Fruit fly (Drosophila melanogaster): ENCODE results near the gene Vha26.
A peak's percentile ranks its signal among the peaks of the same experiment; 100 is the strongest.

Gene Vha26

DNA sequence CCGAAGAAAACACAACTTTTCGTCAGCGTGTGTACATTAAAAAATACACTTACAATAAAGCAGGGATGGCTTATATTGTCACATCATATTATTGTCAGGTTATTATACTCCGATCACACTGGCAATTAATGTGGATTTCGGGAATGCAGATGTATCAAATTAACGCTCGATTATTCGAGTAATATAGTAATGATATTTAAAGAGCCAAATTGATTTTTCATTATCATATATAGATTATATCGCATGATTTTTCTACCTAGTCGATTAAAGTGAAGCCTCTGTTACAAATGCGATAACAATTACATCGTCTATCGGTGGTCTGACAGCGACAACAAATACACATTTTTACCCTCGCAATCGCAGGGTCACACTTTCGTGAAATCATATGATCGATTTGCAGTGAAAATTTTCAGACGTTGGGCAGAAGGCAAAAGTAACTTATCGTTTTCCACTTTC, at the start of gene Vha26, which contains the start of gene noi (continued):
- TF ChIP-seq CG7963 (GFP tag; IDR thresholded peaks at IDR 0.05; ENCODE audit: partially characterized antibody) (peak; percentile 51; the same call in 1 of the 3 replicates), slou (GFP tag; optimal IDR thresholded peaks at IDR 0.05) (peak; percentile 10), Mes4 (GFP tag; optimal IDR thresholded peaks at IDR 0.05) (peak; percentile 31), Hr39 (optimal IDR thresholded peaks at IDR 0.05) (no peak), CG17829 (tag; optimal IDR thresholded peaks at IDR 0.05) (peak; percentile 73), HLH4C (GFP tag; IDR thresholded peaks at IDR 0.05; ENCODE audit: partially characterized antibody) (peak; percentile 69), Elba2 (GFP tag; optimal IDR thresholded peaks at IDR 0.05) (no peak), amos (GFP tag; IDR thresholded peaks at IDR 0.05; ENCODE audit: partially characterized antibody) (peak; percentile 59), Mrtf (GFP tag; IDR thresholded peaks at IDR 0.05) (no peak), pnt (GFP tag; optimal IDR thresholded peaks at IDR 0.05) (no peak), dimm (GFP tag; IDR thresholded peaks at IDR 0.05) (no peak), Spps (tag; optimal IDR thresholded peaks at IDR 0.05) (peak; percentile 12), Max (GFP tag; optimal IDR thresholded peaks at IDR 0.05) (peak; percentile 41), C15 (GFP tag; IDR thresholded peaks at IDR 0.05) (no peak), Ets65A (GFP tag) (peak; percentile 93), CG14710 (tag; optimal IDR thresholded peaks at IDR 0.05) (peak; percentile 99), Hmx (GFP tag; optimal IDR thresholded peaks at IDR 0.05) (no peak), Lhr (GFP tag; optimal IDR thresholded peaks at IDR 0.05) (peak; percentile 56), cwo (GFP tag; optimal IDR thresholded peaks at IDR 0.05) (no peak), CG12769 (tag; optimal IDR thresholded peaks at IDR 0.05) (no peak)

DNA sequence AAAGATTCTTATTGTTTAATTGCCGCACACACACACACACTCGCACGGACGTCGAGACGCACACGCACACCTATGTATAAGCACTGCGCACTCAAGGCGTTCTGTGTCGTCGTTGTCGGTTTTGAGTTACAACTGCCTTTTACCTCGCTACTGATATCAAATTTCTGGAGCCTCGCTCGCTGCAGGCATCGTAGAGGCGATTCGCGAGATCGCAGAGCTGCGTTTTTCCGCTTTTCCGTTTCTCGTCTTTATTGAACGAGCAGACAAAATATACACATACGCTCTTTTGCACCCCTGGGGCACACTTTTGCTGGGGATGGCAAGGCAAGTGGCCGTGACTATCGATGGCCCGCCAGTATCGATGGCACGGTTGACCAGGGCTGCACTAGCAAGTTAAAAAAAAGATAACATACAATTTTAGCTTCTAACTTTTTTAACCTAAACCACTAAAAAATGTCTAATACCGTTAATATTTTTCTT, 44.1 kb upstream of the Vha26 start, which contains the start of gene CG2519:
TSS of gene CG2519 (minus strand) at position 312 of the 480 bp plus-strand sequence.
- TF ChIP-seq amos (GFP tag; IDR thresholded peaks at IDR 0.05; ENCODE audit: partially characterized antibody) (peak; percentile 98), ham (GFP tag; IDR thresholded peaks at IDR 0.05) (no peak), her (GFP tag; optimal IDR thresholded peaks at IDR 0.05) (peak; percentile 67), CG32772 (GFP tag; IDR thresholded peaks at IDR 0.05) (no peak; the same call in 1 of the 2 replicates), lbe (GFP tag; optimal IDR thresholded peaks at IDR 0.05) (no peak), CTCF (GFP tag; optimal IDR thresholded peaks at IDR 0.05) (no peak), GATAe (GFP tag; conservative IDR thresholded peaks at IDR 0.05) (no peak), Oaz (GFP tag; IDR thresholded peaks at IDR 0.05) (no peak), CHES-1-like (GFP tag; optimal IDR thresholded peaks at IDR 0.05) (peak; percentile 82), CG18619 (GFP tag; optimal IDR thresholded peaks at IDR 0.05) (peak; percentile 15), sens (GFP tag) (peak; percentile 91), sqz (GFP tag; optimal IDR thresholded peaks at IDR 0.05) (no peak), Pdp1 (GFP tag; optimal IDR thresholded peaks at IDR 0.05) (peak in 1 of 2 experiments; percentile 45), CG34224 (GFP tag; IDR thresholded peaks at IDR 0.05; ENCODE audit: partially characterized antibody) (peak; percentile 81), CG14050 (GFP tag; IDR thresholded peaks at IDR 0.05) (peak; percentile 14; the same call in 1 of the 3 replicates), pros (GFP tag; optimal IDR thresholded peaks at IDR 0.05) (peak; percentile 65), tio (GFP tag; optimal IDR thresholded peaks at IDR 0.05) (no peak), CG12071 (GFP tag; optimal IDR thresholded peaks at IDR 0.05) (no peak), unpg (GFP tag; optimal IDR thresholded peaks at IDR 0.05) (no peak), gt (GFP tag; IDR thresholded peaks at IDR 0.05) (no peak), danr (GFP tag; IDR thresholded peaks at IDR 0.05) (0 out of 2 replicates have a peak, but pooled peaks have one; percentile 14), Atf6 (GFP tag; IDR thresholded peaks at IDR 0.05) (peak; percentile 49; the same call in 1 of the 2 replicates), nau (GFP tag; optimal IDR thresholded peaks at IDR 0.05) (no peak), p53 (GFP tag; optimal IDR thresholded peaks at IDR 0.05) (peak; percentile 11), psq (GFP tag; optimal IDR thresholded peaks at IDR 0.05) (no peak), CG4328 (GFP tag; optimal IDR thresholded peaks at IDR 0.05) (peak; percentile 14), kay (GFP tag; optimal IDR thresholded peaks at IDR 0.05) (no peak), bbx (GFP tag; IDR thresholded peaks at IDR 0.05; ENCODE audit: partially characterized antibody) (peak; percentile 98), Atf-2 (GFP tag; optimal IDR thresholded peaks at IDR 0.05) (peak; percentile 15), tup (GFP tag; optimal IDR thresholded peaks at IDR 0.05) (peak; percentile 14), stwl (tag; optimal IDR thresholded peaks at IDR 0.05) (no peak), az2 (GFP tag; optimal IDR thresholded peaks at IDR 0.05) (peak; percentile 45)

Data from whole organism, embryonic.